Worm (Caenorhabditis elegans) whole organism, early embryonic: ENCODE measurements around the gene T07G12.5.

Experiments
- B0310.2 ChIP-seq: sonication (generic microtip); optimal IDR thresholded peaks from 2 replicates; lab custom pipeline; 2016; ENCODE audit warnings: mild to moderate bottlenecking, missing genetic modification characterization, missing compliant biosample characterization
- F13C5.2 ChIP-seq: sonication (generic microtip); optimal IDR thresholded peaks from 2 replicates; lab custom pipeline; 2017; ENCODE audit warnings: mild to moderate bottlenecking, missing genetic modification characterization, inconsistent platforms, missing compliant biosample characterization
- aly-1 ChIP-seq: sonication (generic microtip); optimal IDR thresholded peaks from 2 replicates; lab custom pipeline; 2016; ENCODE audit warnings: missing genetic modification characterization, missing compliant biosample characterization
- ama-1 ChIP-seq: fragments of 150-350 bp; optimal IDR thresholded peaks from 2 replicates; lab custom pipeline; 2014
- ceh-13 ChIP-seq: fragments of 200-800 bp; sonication (Bioruptor generic); optimal IDR thresholded peaks from 2 replicates; lab custom pipeline; 2018; ENCODE audit warnings: mild to moderate bottlenecking, missing genetic modification characterization, missing compliant biosample characterization
- ceh-36 ChIP-seq: sonication (generic microtip); optimal IDR thresholded peaks from 2 replicates; lab custom pipeline; 2016; ENCODE audit warnings: missing genetic modification characterization, inconsistent platforms, missing compliant biosample characterization
- ets-7 ChIP-seq: sonication (generic microtip); optimal IDR thresholded peaks from 2 replicates; lab custom pipeline; 2016; ENCODE audit warnings: missing genotype, missing genetic modification characterization, missing compliant biosample characterization
- flt-1 ChIP-seq: fragments of 200-800 bp; sonication (Bioruptor generic); IDR thresholded peaks from 2 replicates; pipeline ENCODE4 v1.3.6; 2022; ENCODE audit warnings: missing genetic modification characterization, missing compliant biosample characterization
- hmbx-1 ChIP-seq: sonication (generic microtip); optimal IDR thresholded peaks from 2 replicates; lab custom pipeline; 2016; ENCODE audit warnings: mild to moderate bottlenecking, missing genetic modification characterization, missing compliant biosample characterization
- hmg-4 ChIP-seq: fragments of 200-800 bp; sonication (Bioruptor generic); optimal IDR thresholded peaks from 2 replicates; lab custom pipeline; 2018; ENCODE audit warnings: mild to moderate bottlenecking, missing genetic modification characterization, missing compliant biosample characterization
- hnd-1 ChIP-seq: sonication (generic microtip); optimal IDR thresholded peaks from 2 replicates; lab custom pipeline; 2016; ENCODE audit warnings: missing genetic modification characterization, missing compliant biosample characterization
- pes-1 ChIP-seq: fragments of 200-800 bp; sonication (Bioruptor generic); IDR thresholded peaks from 2 replicates; pipeline ENCODE4 v1.3.6; 2022; ENCODE audit warnings: missing genetic modification reagents, missing genetic modification characterization, missing compliant biosample characterization
- scrt-1 ChIP-seq: fragments of 200-800 bp; sonication (Bioruptor generic); IDR thresholded peaks from 2 replicates; pipeline ENCODE4 v1.3.6; 2022; ENCODE audit warnings: missing genetic modification characterization, missing compliant biosample characterization
- sea-1 ChIP-seq: fragments of 200-800 bp; sonication (Bioruptor generic); conservative IDR thresholded peaks from 2 replicates; pipeline ENCODE4 v1.3.6; 2022; ENCODE audit warnings: missing genetic modification characterization, missing compliant biosample characterization
- tbx-11 ChIP-seq: fragments of 200-800 bp; sonication (Bioruptor generic); IDR thresholded peaks from 2 replicates; pipeline ENCODE4 v1.3.6; 2022; ENCODE audit warnings: missing genetic modification characterization, missing compliant biosample characterization
- tbx-37 ChIP-seq: fragments of 200-800 bp; sonication (Bioruptor generic); conservative IDR thresholded peaks from 2 replicates; pipeline ENCODE4 v1.3.6; 2022; ENCODE audit warnings: missing genetic modification reagents, missing genetic modification characterization, missing compliant biosample characterization
- tra-4 ChIP-seq: sonication (generic microtip); optimal IDR thresholded peaks from 2 replicates; lab custom pipeline; 2017; ENCODE audit warnings: missing genetic modification characterization, missing compliant biosample characterization

Gene T07G12.5

DNA sequence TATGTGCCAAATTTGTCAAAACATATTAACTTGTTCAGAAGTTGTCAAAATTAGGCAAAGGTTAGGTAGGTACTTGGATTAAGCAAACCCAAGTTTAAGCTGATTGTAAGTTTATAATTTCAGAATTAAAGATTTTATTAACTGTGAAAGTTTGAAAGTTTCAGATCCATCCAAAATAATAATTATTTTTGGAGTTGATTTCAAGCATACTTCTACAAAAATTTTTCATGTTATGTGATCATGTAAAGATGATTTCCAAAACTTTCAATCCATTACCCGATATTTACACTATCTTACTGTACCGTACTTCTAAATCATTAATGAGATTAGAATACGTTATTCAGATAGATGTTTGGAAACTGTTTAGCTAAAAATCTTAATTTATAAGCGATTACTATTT is 19.7 kb upstream of the T07G12.5 start:
- TF ChIP-seq tbx-11 (no peak), tra-4 (tag; lab: Kevin White, UChicago) (no peak), B0310.2 (no peak), F13C5.2 (no peak), pes-1 (GFP tag; lab: Robert Waterston, UW) (no peak), sea-1 (no peak), scrt-1 (GFP tag; lab: Robert Waterston, UW) (no peak), hmg-4 (no peak), ceh-36 (no peak)

DNA sequence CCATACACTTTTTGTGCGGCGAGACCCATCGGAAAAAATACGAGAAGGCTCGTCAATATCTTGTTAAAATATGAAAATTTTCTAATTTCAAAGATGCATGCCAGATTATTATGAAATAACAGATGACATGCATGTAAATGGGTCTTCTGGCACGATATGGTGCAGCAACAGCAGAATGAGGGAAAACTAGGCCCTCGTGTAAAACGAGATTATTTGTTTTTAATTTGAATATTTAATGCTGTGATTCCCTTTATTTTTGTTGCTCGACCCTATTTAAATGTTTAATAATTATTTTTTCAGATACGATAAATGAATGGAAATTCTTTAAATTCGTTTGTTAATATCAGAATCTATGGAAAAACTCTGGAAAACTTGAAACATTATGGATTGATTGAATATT is 16.7 kb upstream of the T07G12.5 start, which contains the start of gene him-8:
TSS of gene him-8 (plus strand) at position 301 of the 400 bp plus-strand sequence.
- TF ChIP-seq ceh-13 (GFP tag; lab: Kevin White, UChicago) (no peak), F13C5.2 (no peak), tra-4 (tag; lab: Kevin White, UChicago) (no peak), hmg-4 (no peak), hmbx-1 (tag; lab: Kevin White, UChicago) (no peak), pes-1 (GFP tag; lab: Robert Waterston, UW) (no peak), ceh-36 (no peak), tbx-11 (no peak), ets-7 (tag; lab: Kevin White, UChicago) (no peak), hnd-1 (tag; lab: Kevin White, UChicago) (no peak), aly-1 (tag; lab: Kevin White, UChicago) (no peak), sea-1 (no peak), flt-1 (no peak), scrt-1 (GFP tag; lab: Robert Waterston, UW) (no peak), tbx-37 (GFP tag; lab: Robert Waterston, UW) (no peak), B0310.2 (no peak)

DNA sequence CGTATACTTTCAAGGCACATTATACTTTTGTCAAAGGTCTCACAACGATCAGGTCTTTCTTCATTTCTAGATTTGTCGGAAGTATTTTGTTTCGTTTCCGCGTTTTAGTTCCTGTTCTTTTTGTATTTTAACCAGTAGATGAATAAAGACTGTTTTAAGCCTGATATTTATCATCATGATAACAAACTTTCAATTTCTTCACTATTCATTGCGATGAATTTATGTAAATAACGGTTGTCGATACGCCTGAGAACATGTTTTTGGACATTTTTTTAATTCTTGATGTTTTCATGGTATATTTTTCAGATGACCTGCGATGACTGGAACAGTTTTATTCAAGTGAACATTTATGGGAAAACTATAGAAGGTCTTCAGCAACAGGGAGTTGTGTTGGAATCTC is 13.5 kb upstream of the T07G12.5 start, which contains the start of gene zim-3:
TSS of gene zim-3 (plus strand) at position 301 of the 400 bp plus-strand sequence.
- TF ChIP-seq ceh-36 (no peak), hmg-4 (no peak), tbx-37 (GFP tag; lab: Robert Waterston, UW) (no peak), tra-4 (tag; lab: Kevin White, UChicago) (no peak), ets-7 (tag; lab: Kevin White, UChicago) (no peak), tbx-11 (no peak), pes-1 (GFP tag; lab: Robert Waterston, UW) (no peak), B0310.2 (no peak), aly-1 (tag; lab: Kevin White, UChicago) (no peak), ama-1 (no peak), F13C5.2 (no peak), ceh-13 (GFP tag; lab: Kevin White, UChicago) (no peak), hmbx-1 (tag; lab: Kevin White, UChicago) (no peak)

DNA sequence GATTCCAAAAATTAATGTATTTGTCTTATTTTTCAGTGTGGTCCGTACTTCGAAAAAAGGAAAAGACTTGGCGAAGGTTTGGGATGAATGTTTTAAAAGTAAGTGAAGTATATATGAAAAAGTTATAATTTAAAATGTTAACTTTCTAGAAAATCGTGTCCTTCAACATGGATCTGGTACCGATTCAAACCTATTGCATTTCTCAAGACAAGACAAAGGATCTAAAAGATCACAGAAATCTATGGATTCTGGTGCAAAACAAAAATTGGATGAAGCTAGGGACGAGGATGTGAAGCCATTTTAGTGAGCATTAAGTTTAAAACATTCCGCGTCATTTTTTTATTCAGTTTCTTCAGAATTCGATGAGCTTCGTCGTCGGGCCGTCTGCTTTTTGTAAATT is 10.0 kb upstream of the T07G12.5 start, which contains the start of gene zim-2:
TSS of gene zim-2 (plus strand) at position 301 of the 400 bp plus-strand sequence.
- no peak for TF ChIP-seq tra-4 (tag; lab: Kevin White, UChicago)
- no peak for TF ChIP-seq F13C5.2
- no peak for TF ChIP-seq flt-1
- TF ChIP-seq hmg-4, result no peak
- TF ChIP-seq aly-1 (tag; lab: Kevin White, UChicago), result no peak
- TF ChIP-seq tbx-11, result no peak
- no peak for TF ChIP-seq ama-1
- no peak for TF ChIP-seq pes-1 (GFP tag; lab: Robert Waterston, UW)
- no peak for TF ChIP-seq sea-1
- no peak for TF ChIP-seq ceh-13 (GFP tag; lab: Kevin White, UChicago)
- no peak for TF ChIP-seq ceh-36

DNA sequence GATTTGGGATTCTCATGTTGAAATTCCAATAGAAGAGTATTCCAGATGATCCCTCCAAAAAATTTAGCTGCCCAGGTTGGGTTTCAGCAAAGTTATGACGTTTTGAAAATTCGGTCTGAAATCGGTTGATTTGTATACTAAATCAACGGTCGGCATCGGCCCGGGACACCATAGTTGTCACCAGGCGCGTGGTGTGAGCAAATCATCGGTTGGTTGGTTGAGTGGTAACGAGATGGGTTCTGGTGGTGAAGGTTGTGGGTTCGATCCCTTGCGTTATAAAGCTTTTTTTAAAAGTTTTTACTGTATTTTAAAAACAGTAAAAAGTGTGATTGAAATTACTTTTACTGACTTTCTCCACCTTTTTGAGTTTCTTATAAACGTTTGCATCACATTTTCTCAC is 3.6 kb upstream of the T07G12.5 start:
- TF ChIP-seq flt-1 (peak; percentile 70), tbx-37 (GFP tag; lab: Robert Waterston, UW) (0 out of 2 replicates have a peak, but pooled peaks have one; percentile 10), tbx-11 (0 out of 2 replicates have a peak, but pooled peaks have one; percentile 33)

DNA sequence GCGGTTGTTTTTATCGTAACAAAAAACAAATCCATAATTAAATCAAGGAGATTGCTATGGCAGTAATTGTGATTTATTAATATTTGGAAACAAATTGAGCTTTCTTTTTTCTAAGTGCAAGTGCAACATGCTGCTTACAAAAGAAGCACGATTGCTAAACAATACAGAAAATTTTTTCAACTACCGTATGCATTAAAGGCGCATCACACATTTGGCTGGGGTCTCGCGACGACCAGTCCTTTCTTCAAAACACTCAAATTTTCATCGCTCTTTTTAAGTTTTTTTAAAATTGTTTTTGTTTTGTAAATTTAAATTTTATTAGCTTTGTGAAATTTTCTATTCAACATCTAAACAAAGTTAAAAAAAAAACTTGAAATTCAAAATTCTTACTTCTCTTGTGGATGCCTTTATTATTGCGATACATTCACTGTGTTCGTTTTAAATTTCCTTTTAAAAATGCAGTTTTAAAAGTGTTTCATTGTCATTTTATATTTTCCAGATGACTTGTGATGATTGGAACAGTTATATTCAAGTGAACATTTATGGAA is 1.7 kb upstream of the T07G12.5 start, which contains the start of gene zim-1:
TSS of gene zim-1 (plus strand) at position 498 of the 548 bp plus-strand sequence.
- TF ChIP-seq hnd-1 (tag; lab: Kevin White, UChicago) (no peak), hmbx-1 (tag; lab: Kevin White, UChicago) (no peak), ceh-36 (no peak), flt-1 (no peak), aly-1 (tag; lab: Kevin White, UChicago) (no peak), tra-4 (tag; lab: Kevin White, UChicago) (no peak), B0310.2 (no peak), ets-7 (tag; lab: Kevin White, UChicago) (no peak), F13C5.2 (no peak), pes-1 (GFP tag; lab: Robert Waterston, UW) (no peak), sea-1 (no peak), ceh-13 (GFP tag; lab: Kevin White, UChicago) (no peak), scrt-1 (GFP tag; lab: Robert Waterston, UW) (no peak), tbx-11 (no peak), tbx-37 (GFP tag; lab: Robert Waterston, UW) (no peak), ama-1 (no peak), hmg-4 (no peak)

DNA sequence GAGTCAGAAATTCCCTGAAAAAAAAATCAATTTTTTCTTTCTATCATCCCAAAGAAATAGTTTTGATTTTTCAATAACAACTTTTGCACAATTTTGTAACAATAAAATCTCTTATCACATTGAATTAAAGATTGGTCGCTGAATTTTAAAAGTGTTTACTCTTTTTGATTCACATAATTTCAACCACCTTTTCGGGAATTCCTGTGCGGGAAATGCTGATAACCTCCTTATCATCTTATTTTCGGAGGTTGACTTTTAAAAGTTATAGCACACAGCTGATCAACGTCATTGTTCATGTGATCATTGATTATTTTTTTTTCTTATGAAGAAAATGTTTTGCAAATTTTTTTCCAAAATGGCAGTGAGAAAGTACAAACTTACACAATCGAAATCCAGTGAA is 1.6 kb downstream of the T07G12.5 start:
- TF ChIP-seq ceh-36 (no peak), pes-1 (GFP tag; lab: Robert Waterston, UW) (no peak), F13C5.2 (no peak), sea-1 (no peak), ama-1 (no peak), hmg-4 (no peak), hnd-1 (tag; lab: Kevin White, UChicago) (no peak)

DNA sequence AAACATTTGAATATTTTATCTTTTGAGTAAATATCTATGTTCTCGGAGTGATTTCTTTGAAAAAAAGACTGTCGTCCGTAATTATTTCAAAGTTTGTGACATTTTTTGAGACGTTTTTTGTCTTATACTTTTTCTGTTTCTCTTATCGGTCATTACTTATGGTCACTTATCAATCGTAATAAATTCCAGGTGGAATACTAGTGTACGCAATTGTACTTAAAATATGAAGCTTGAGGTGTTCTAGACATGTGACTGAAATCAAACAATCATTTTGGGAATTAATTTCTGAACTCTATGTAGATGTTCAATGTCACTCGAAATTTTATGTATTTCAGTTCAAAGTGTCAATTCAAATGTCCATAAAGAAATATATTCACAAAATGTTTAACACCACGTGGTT is 2.7 kb downstream of the T07G12.5 start:
- no peak for TF ChIP-seq B0310.2
- no peak for TF ChIP-seq hmbx-1 (tag; lab: Kevin White, UChicago)
- no peak for TF ChIP-seq tra-4 (tag; lab: Kevin White, UChicago)
- TF ChIP-seq F13C5.2, result no peak
- no peak for TF ChIP-seq pes-1 (GFP tag; lab: Robert Waterston, UW)
- TF ChIP-seq hmg-4, result no peak
- no peak for TF ChIP-seq ets-7 (tag; lab: Kevin White, UChicago)
- no peak for TF ChIP-seq hnd-1 (tag; lab: Kevin White, UChicago)
